Fruit fly (Drosophila melanogaster): ENCODE measurements around the gene CG14662.

CG14662 gene

DNA sequence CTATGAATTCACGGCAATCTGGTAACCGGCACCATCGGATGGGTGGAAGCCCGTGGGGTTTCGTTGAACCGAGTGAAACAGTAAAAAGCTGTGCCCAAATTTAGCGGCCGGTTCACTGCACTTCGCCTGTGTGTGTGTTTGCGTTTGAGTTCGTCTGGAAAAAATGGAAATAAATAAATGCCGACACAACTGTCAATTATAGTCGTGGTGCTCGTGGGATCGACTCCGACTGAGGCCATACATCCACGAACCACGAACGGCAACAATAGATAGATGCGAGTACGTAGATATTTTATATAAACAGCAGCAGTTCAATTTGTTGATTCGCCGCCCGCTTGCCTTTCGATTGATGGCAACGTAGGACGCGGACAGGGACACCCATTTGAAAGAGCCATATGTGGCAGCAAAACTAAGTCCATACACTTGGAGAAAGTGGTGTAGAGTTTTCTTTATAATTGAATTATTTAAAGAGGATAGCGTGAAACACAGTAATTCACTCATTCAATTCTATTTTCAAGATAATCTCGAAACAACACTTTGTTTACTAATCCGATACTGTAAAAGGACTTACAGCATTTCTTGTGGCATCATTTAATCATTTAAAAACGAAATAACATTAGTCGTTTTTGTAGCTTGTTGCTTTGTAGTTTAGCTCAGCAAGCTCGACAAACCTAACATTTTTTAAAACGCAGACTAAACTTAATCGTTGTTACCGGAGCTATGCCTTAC lies 11.7 kb upstream of the CG14662 start (continued):
- TF ChIP-seq run (tag; optimal IDR thresholded peaks at IDR 0.05), result peak; percentile 6
- peak; percentile 47 for TF ChIP-seq sd (tag; optimal IDR thresholded peaks at IDR 0.05)
- peak; percentile 5 for TF ChIP-seq CG16863 (GFP tag; optimal IDR thresholded peaks at IDR 0.05)
- TF ChIP-seq Stat92E (GFP tag; optimal IDR thresholded peaks at IDR 0.05), result no peak
- TF ChIP-seq CG12155 (GFP tag; optimal IDR thresholded peaks at IDR 0.05), result no peak

- no peak for TF ChIP-seq pnt (GFP tag; optimal IDR thresholded peaks at IDR 0.05)
- peak; percentile 79 for TF ChIP-seq zen (tag; optimal IDR thresholded peaks at IDR 0.05)
- no peak for TF ChIP-seq Stat92E (GFP tag; optimal IDR thresholded peaks at IDR 0.05)
- TF ChIP-seq cwo (GFP tag; optimal IDR thresholded peaks at IDR 0.05), result no peak
- no peak for TF ChIP-seq shn (GFP tag; optimal IDR thresholded peaks at IDR 0.05)
- no peak for TF ChIP-seq CG16815 (GFP tag; optimal IDR thresholded peaks at IDR 0.05)
- TF ChIP-seq CG13894 (tag; optimal IDR thresholded peaks at IDR 0.05), result no peak
- no peak for TF ChIP-seq luna (GFP tag; optimal IDR thresholded peaks at IDR 0.05)
- no peak for TF ChIP-seq CG4404 (GFP tag; IDR thresholded peaks at IDR 0.05)
- TF ChIP-seq chif (GFP tag; optimal IDR thresholded peaks at IDR 0.05), result no peak
- 0 out of 2 replicates have a peak, but pooled peaks have one; percentile 4 for TF ChIP-seq CG6689 (GFP tag; IDR thresholded peaks at IDR 0.05)
- TF ChIP-seq NFAT (GFP tag; IDR thresholded peaks at IDR 0.05), result no peak
- no peak for TF ChIP-seq CHES-1-like (GFP tag; optimal IDR thresholded peaks at IDR 0.05)
- TF ChIP-seq HLHmδ (GFP tag; optimal IDR thresholded peaks at IDR 0.05), result peak; percentile 18
- no peak for TF ChIP-seq CG30431 (GFP tag; optimal IDR thresholded peaks at IDR 0.05)
- no peak for TF ChIP-seq CG14860 (GFP tag; IDR thresholded peaks at IDR 0.05; ENCODE audit: partially characterized antibody)
- no peak for TF ChIP-seq CG6254 (GFP tag; optimal IDR thresholded peaks at IDR 0.05)
- peak; percentile 49 for TF ChIP-seq CG1832 (GFP tag; optimal IDR thresholded peaks at IDR 0.05)
- no peak for TF ChIP-seq CG1792 (GFP tag; optimal IDR thresholded peaks at IDR 0.05)
- peak; percentile 72; the same call in 1 of the 3 replicates for TF ChIP-seq CG2199 (GFP tag; IDR thresholded peaks at IDR 0.05)
- no peak for TF ChIP-seq odd (GFP tag; optimal IDR thresholded peaks at IDR 0.05)
- no peak for TF ChIP-seq row (GFP tag; IDR thresholded peaks at IDR 0.05)
- no peak for TF ChIP-seq phol (tag; optimal IDR thresholded peaks at IDR 0.05)
- TF ChIP-seq CG1024 (GFP tag; IDR thresholded peaks at IDR 0.05), result peak; percentile 26; the same call in 1 of the 2 replicates
- TF ChIP-seq sr (GFP tag; IDR thresholded peaks at IDR 0.05), result no peak
- TF ChIP-seq cad (GFP tag; optimal IDR thresholded peaks at IDR 0.05), result peak; percentile 31
- TF ChIP-seq CG17829 (tag; optimal IDR thresholded peaks at IDR 0.05), result peak; percentile 13
- TF ChIP-seq otp (GFP tag; IDR thresholded peaks at IDR 0.05), result 0 out of 3 replicates have a peak, but pooled peaks have one; percentile 43
- 0 out of 3 replicates have a peak, but pooled peaks have one; percentile 26 for TF ChIP-seq CG34422 (GFP tag; IDR thresholded peaks at IDR 0.05)
- peak; percentile 44 for TF ChIP-seq oc (tag; optimal IDR thresholded peaks at IDR 0.05)
- peak; percentile 51 for TF ChIP-seq kni (GFP tag; optimal IDR thresholded peaks at IDR 0.05)
- peak; percentile 37 for TF ChIP-seq Sry-β (GFP tag; optimal IDR thresholded peaks at IDR 0.05)
- peak; percentile 18 for TF ChIP-seq D (optimal IDR thresholded peaks at IDR 0.05)
- no peak for TF ChIP-seq D (GFP tag; optimal IDR thresholded peaks at IDR 0.05)
- peak in 1 of 2 experiments; percentile 62 for TF ChIP-seq tll (GFP tag; optimal IDR thresholded peaks at IDR 0.05)
- no peak for TF ChIP-seq eve (GFP tag; optimal IDR thresholded peaks at IDR 0.05)
- TF ChIP-seq ci (GFP tag; IDR thresholded peaks at IDR 0.05), result 0 out of 3 replicates have a peak, but pooled peaks have one; percentile 9
- TF ChIP-seq ac (GFP tag; optimal IDR thresholded peaks at IDR 0.05), result no peak
- no peak for TF ChIP-seq tna (GFP tag; IDR thresholded peaks at IDR 0.05; ENCODE audit: partially characterized antibody)
- TF ChIP-seq crol (GFP tag; IDR thresholded peaks at IDR 0.05), result no peak
- TF ChIP-seq CG17385 (GFP tag; optimal IDR thresholded peaks at IDR 0.05), result peak; percentile 26
- no peak for TF ChIP-seq CG4617 (GFP tag; optimal IDR thresholded peaks at IDR 0.05; ENCODE audit: borderline replicate concordance)
- no peak for TF ChIP-seq CG8290 (GFP tag; optimal IDR thresholded peaks at IDR 0.05)
- TF ChIP-seq CG8290 (tag; optimal IDR thresholded peaks at IDR 0.05), result peak in 1 of 2 experiments; percentile 11
Observed at dm6 chr3R:4994659-4995058, 10.6 kb upstream of the CG14662 start.
